Fruit fly (Drosophila melanogaster) whole organism, larva: Measurements from ENCODE around the gene CG14566.

ENCODE experiments used
- noc ChIP-seq: fragments of 200-800 bp; sonication (Bioruptor generic); optimal IDR thresholded peaks from 3 replicates; lab custom pipeline; 2019; ENCODE audit warnings: missing biosample characterization, mild to moderate bottlenecking, missing genetic modification characterization, moderate library complexity

CG14566 gene

dm6 chr3L:21740209-21740608 lies at the start of gene CG14566:
Gene CG14566 (minus strand): TSS chr3L:21740309.
- no peak for TF ChIP-seq noc (tag; lab: Kevin White, UChicago)

dm6 chr3L:21787883-21788282 lies 47.8 kb upstream of the CG14566 start:
- no peak for TF ChIP-seq noc (tag; lab: Kevin White, UChicago)

- no peak for TF ChIP-seq noc (tag; lab: Kevin White, UChicago)
Observed at dm6 chr3L:21773855-21774254, 33.7 kb upstream of the CG14566 start.

dm6 chr3L:21770328-21770727 lies 30.2 kb upstream of the CG14566 start, which contains the start of gene Syn1:
Gene Syn1 (minus strand): TSS chr3L:21770534.
- no peak for TF ChIP-seq noc (tag; lab: Kevin White, UChicago)

- TF ChIP-seq noc (tag; lab: Kevin White, UChicago): no peak
Observed at dm6 chr3L:21769515-21769914, 29.4 kb upstream of the CG14566 start, which contains the start of gene CG7370. Gene CG7370 (plus strand): TSS chr3L:21769815.

- no peak for TF ChIP-seq noc (tag; lab: Kevin White, UChicago)
Observed at dm6 chr3L:21765931-21766330, 25.8 kb upstream of the CG14566 start.

dm6 chr3L:21756857-21757256 lies 16.7 kb upstream of the CG14566 start, which contains the start of gene CG14564:
Gene CG14564 (plus strand): TSS chr3L:21757157.
- no peak for TF ChIP-seq noc (tag; lab: Kevin White, UChicago)

dm6 chr3L:21744169-21744568 lies 4.1 kb upstream of the CG14566 start, which contains the start of gene CG14565:
Gene CG14565 (minus strand): TSS chr3L:21744269.
- no peak for TF ChIP-seq noc (tag; lab: Kevin White, UChicago)

dm6 chr3L:21741234-21741633 lies 1.1 kb upstream of the CG14566 start, which contains the start of gene CG14572:
Gene CG14572 (plus strand): TSS chr3L:21741534.
- no peak for TF ChIP-seq noc (tag; lab: Kevin White, UChicago)

- no peak for TF ChIP-seq noc (tag; lab: Kevin White, UChicago)
Observed at dm6 chr3L:21739017-21739730, 935 bp downstream of the CG14566 start.

dm6 chr3L:21738175-21739016 lies 1.7 kb downstream of the CG14566 start, which contains the start of gene CG14567:
Gene CG14567 (minus strand): TSS chr3L:21738430.
- no peak for TF ChIP-seq noc (tag; lab: Kevin White, UChicago)

- no peak for TF ChIP-seq noc (tag; lab: Kevin White, UChicago)
Observed at dm6 chr3L:21733799-21734198, 6.3 kb downstream of the CG14566 start, which contains the start of gene CG14573. Gene CG14573 (plus strand): TSS chr3L:21734099.

- TF ChIP-seq noc (tag; lab: Kevin White, UChicago): no peak
Observed at dm6 chr3L:21733387-21733786, 6.7 kb downstream of the CG14566 start, which contains the start of gene CG14568. Gene CG14568 (minus strand): TSS chr3L:21733487.

- TF ChIP-seq noc (tag; lab: Kevin White, UChicago): no peak
Observed at dm6 chr3L:21731104-21731600, 9.0 kb downstream of the CG14566 start, which contains the start of gene CG14569. Gene CG14569 (minus strand): TSS chr3L:21731550.

- no peak for TF ChIP-seq noc (tag; lab: Kevin White, UChicago)
Observed at dm6 chr3L:21730354-21730753, 9.8 kb downstream of the CG14566 start, which contains the start of gene CG14570. Gene CG14570 (minus strand): TSS chr3L:21730454.
